Worm (Caenorhabditis elegans) whole organism, L1 larva: Measurements from ENCODE around the gene abch-1.

ENCODE experiments used
- C16A3.4 ChIP-seq: fragments of 150-350 bp; optimal IDR thresholded peaks from 2 replicates; lab custom pipeline; 2014; ENCODE audit warnings: missing biosample characterization, missing genetic modification characterization
- C34B4.2 ChIP-seq: sonication (generic microtip); optimal IDR thresholded peaks from 2 replicates; lab custom pipeline; 2017; ENCODE audit warnings: mild to moderate bottlenecking, missing genetic modification characterization, missing compliant biosample characterization
- aha-1 ChIP-seq: fragments of 150-350 bp; optimal IDR thresholded peaks from 2 replicates; lab custom pipeline; 2014; ENCODE audit warnings: missing biosample characterization, missing genetic modification characterization
- blmp-1 ChIP-seq: fragments of 150-350 bp; optimal IDR thresholded peaks from 2 replicates; lab custom pipeline; 2014; ENCODE audit warnings: missing biosample characterization, missing genetic modification characterization
- ceh-63 ChIP-seq: fragments of 200-800 bp; sonication (Bioruptor generic); optimal IDR thresholded peaks from 2 replicates; lab custom pipeline; 2018; ENCODE audit warnings: mild to moderate bottlenecking, missing genetic modification characterization, missing compliant biosample characterization
- ceh-82 ChIP-seq, 3 experiments: fragments of 150-350 bp in 1 of 3; sonication (generic microtip) in 2 of 3; optimal IDR thresholded peaks; 2 replicates each; lab custom pipeline; 2014 to 2017; ENCODE audit warnings: missing biosample characterization in 3 of 3, missing genetic modification characterization in 3 of 3
- dpl-1 ChIP-seq, 3 experiments: fragments of 150-350 bp in 2 of 3; sonication (generic microtip) in 1 of 3; optimal IDR thresholded peaks; 2 replicates each; lab custom pipeline; 2014 to 2017; ENCODE audit warnings: missing biosample characterization in 3 of 3, missing genetic modification characterization in 3 of 3, missing genetic modification reagents in 3 of 3
- dsc-1 ChIP-seq: sonication (generic microtip); optimal IDR thresholded peaks from 2 replicates; lab custom pipeline; 2016; ENCODE audit warnings: mild to moderate bottlenecking, missing genetic modification characterization, missing compliant biosample characterization
- efl-1 ChIP-seq, 4 experiments: fragments of 150-350 bp; optimal IDR thresholded peaks in 3 of 4; peaks in 1 of 4; 1 replicate in 1 of 4; 2 replicates in 3 of 4; lab custom pipeline; 2014; ENCODE audit warnings: missing biosample characterization in 2 of 4, missing genetic modification characterization in 2 of 4, missing genetic modification reagents in 2 of 4
- egl-13 ChIP-seq: sonication (generic microtip); optimal IDR thresholded peaks from 2 replicates; lab custom pipeline; 2016; ENCODE audit warnings: missing genotype, missing genetic modification reagents, missing genetic modification characterization, missing compliant biosample characterization
- elt-2 ChIP-seq: sonication (generic microtip); optimal IDR thresholded peaks from 2 replicates; lab custom pipeline; 2016; ENCODE audit warnings: missing genetic modification characterization, mild to moderate bottlenecking, inconsistent platforms, missing compliant biosample characterization, missing genetic modification reagents
- fkh-10 ChIP-seq: sonication (generic microtip); optimal IDR thresholded peaks from 2 replicates; lab custom pipeline; 2017; ENCODE audit warnings: missing biosample characterization, missing genetic modification reagents, missing genetic modification characterization
- lin-14 ChIP-seq: fragments of 200-800 bp; sonication (Bioruptor generic); optimal IDR thresholded peaks from 2 replicates; lab custom pipeline; 2018; ENCODE audit warnings: mild to moderate bottlenecking, missing genetic modification characterization, moderate library complexity, missing compliant biosample characterization
- lin-15B ChIP-seq: fragments of 150-350 bp; sonication (generic microtip); optimal IDR thresholded peaks from 3 replicates; lab custom pipeline; 2014; ENCODE audit warnings: missing biosample characterization, missing genetic modification characterization
- lin-35 ChIP-seq, 2 experiments: fragments of 150-350 bp; optimal IDR thresholded peaks; 2 replicates each; lab custom pipeline; 2014; ENCODE audit warnings: missing biosample characterization in 2 of 2, missing genetic modification characterization in 2 of 2, missing genetic modification reagents in 2 of 2
- lsy-2 ChIP-seq, 2 experiments: fragments of 150-350 bp; optimal IDR thresholded peaks; 2 replicates each; lab custom pipeline; 2014; ENCODE audit warnings: missing biosample characterization in 2 of 2, missing genetic modification characterization in 2 of 2
- mdl-1 ChIP-seq, 2 experiments: fragments of 150-350 bp; optimal IDR thresholded peaks; 2 replicates each; lab custom pipeline; 2014 to 2017; ENCODE audit warnings: missing biosample characterization in 2 of 2, missing genetic modification characterization in 2 of 2, inconsistent platforms in 1 of 2
- nhr-11 ChIP-seq: fragments of 150-350 bp; optimal IDR thresholded peaks from 2 replicates; lab custom pipeline; 2014; ENCODE audit warnings: missing biosample characterization, missing genetic modification characterization
- nhr-19 ChIP-seq: fragments of 200-800 bp; sonication (Bioruptor generic); conservative IDR thresholded peaks from 2 replicates; pipeline ENCODE4 v1.3.6; 2022; ENCODE audit warnings: missing genetic modification characterization, missing compliant biosample characterization
- nhr-20 ChIP-seq: sonication (generic microtip); optimal IDR thresholded peaks from 2 replicates; lab custom pipeline; 2016; ENCODE audit warnings: mild to moderate bottlenecking, missing genetic modification characterization, missing compliant biosample characterization
- nhr-28 ChIP-seq: fragments of 150-350 bp; optimal IDR thresholded peaks from 2 replicates; lab custom pipeline; 2014; ENCODE audit warnings: missing biosample characterization, missing genetic modification characterization
- nhr-47 ChIP-seq: sonication (generic microtip); optimal IDR thresholded peaks from 2 replicates; lab custom pipeline; 2016; ENCODE audit warnings: mild to moderate bottlenecking, missing genetic modification characterization, moderate library complexity, missing compliant biosample characterization
- nhr-71 ChIP-seq: sonication (generic microtip); optimal IDR thresholded peaks from 2 replicates; lab custom pipeline; 2016; ENCODE audit warnings: mild to moderate bottlenecking, missing genetic modification characterization, moderate library complexity, missing compliant biosample characterization
- nhr-76 ChIP-seq: sonication (generic microtip); optimal IDR thresholded peaks from 2 replicates; lab custom pipeline; 2017; ENCODE audit warnings: missing biosample characterization, missing genetic modification characterization
- nhr-77 ChIP-seq: fragments of 150-350 bp; optimal IDR thresholded peaks from 2 replicates; lab custom pipeline; 2014; ENCODE audit warnings: missing biosample characterization, missing genetic modification characterization
- nhr-84 ChIP-seq: sonication (generic microtip); optimal IDR thresholded peaks from 2 replicates; lab custom pipeline; 2017; ENCODE audit warnings: missing biosample characterization, missing genetic modification characterization
- pag-3 ChIP-seq: sonication (generic microtip); optimal IDR thresholded peaks from 2 replicates; lab custom pipeline; 2017; ENCODE audit warnings: missing genetic modification characterization, mild to moderate bottlenecking, missing compliant biosample characterization, antibody characterized with exemption, borderline replicate concordance; ENCODE audit not compliant: insufficient read depth
- pax-3 ChIP-seq: fragments of 200-800 bp; sonication (Bioruptor generic); optimal IDR thresholded peaks from 2 replicates; lab custom pipeline; 2018; ENCODE audit warnings: mild to moderate bottlenecking, missing genetic modification characterization, moderate library complexity, missing compliant biosample characterization
- pqm-1 ChIP-seq: sonication (generic microtip); optimal IDR thresholded peaks from 3 replicates; lab custom pipeline; 2017; ENCODE audit warnings: missing biosample characterization, missing genetic modification characterization
- rnt-1 ChIP-seq: sonication (generic microtip); optimal IDR thresholded peaks from 2 replicates; lab custom pipeline; 2016; ENCODE audit warnings: mild to moderate bottlenecking, missing genetic modification characterization, moderate library complexity, missing compliant biosample characterization
- snpc-4 ChIP-seq: fragments of 150-350 bp; optimal IDR thresholded peaks from 2 replicates; lab custom pipeline; 2014; ENCODE audit warnings: missing biosample characterization, missing genetic modification characterization
- sox-4 ChIP-seq: sonication (generic microtip); optimal IDR thresholded peaks from 2 replicates; lab custom pipeline; 2016; ENCODE audit warnings: missing genetic modification characterization, missing compliant biosample characterization
- sup-37 ChIP-seq: fragments of 200-800 bp; sonication (Bioruptor generic); optimal IDR thresholded peaks from 2 replicates; lab custom pipeline; 2018; ENCODE audit warnings: mild to moderate bottlenecking, missing genetic modification characterization, missing compliant biosample characterization
- vab-15 ChIP-seq: sonication (generic microtip); optimal IDR thresholded peaks from 2 replicates; lab custom pipeline; 2017; ENCODE audit warnings: missing genotype, mild to moderate bottlenecking, missing genetic modification characterization, missing compliant biosample characterization
- xbp-1 ChIP-seq: sonication (generic microtip); optimal IDR thresholded peaks from 2 replicates; lab custom pipeline; 2016; ENCODE audit warnings: missing genetic modification characterization, missing compliant biosample characterization
- zag-1 ChIP-seq: fragments of 150-350 bp; optimal IDR thresholded peaks from 2 replicates; lab custom pipeline; 2014; ENCODE audit warnings: missing biosample characterization, missing genetic modification characterization
- ztf-11 ChIP-seq, 2 experiments: sonication (generic microtip); optimal IDR thresholded peaks; 2 replicates each; lab custom pipeline; 2016 to 2017; ENCODE audit warnings: missing genetic modification characterization in 2 of 2, missing biosample characterization in 1 of 2, missing compliant biosample characterization in 1 of 2
- ztf-4 ChIP-seq: fragments of 150-350 bp; optimal IDR thresholded peaks from 2 replicates; lab custom pipeline; 2014; ENCODE audit warnings: missing biosample characterization, missing genetic modification characterization

abch-1 gene

ce11 chrII:6498609-6499008 lies 32.8 kb downstream of the abch-1 start:
- TF ChIP-seq aha-1 (tag; lab: Kevin White, UChicago): no peak
- peak; percentile 59 for TF ChIP-seq lin-14
- TF ChIP-seq efl-1 (optimal IDR thresholded peaks at IDR 0.05; lab: Kevin White, UChicago): no peak
- TF ChIP-seq efl-1 (GFP tag; optimal IDR thresholded peaks at IDR 0.05 in 1 of 2; lab: Kevin White, UChicago): no peak
- TF ChIP-seq fkh-10 (GFP tag; lab: Kevin White, UChicago): peak; percentile 44
- TF ChIP-seq lin-15B (tag; lab: Kevin White, UChicago): no peak

- TF ChIP-seq mdl-1 (tag; optimal IDR thresholded peaks at IDR 0.05; lab: Kevin White, UChicago) (no peak), lin-14 (peak; percentile 58), pax-3 (no peak), snpc-4 (tag; lab: Kevin White, UChicago) (no peak)
- TF ChIP-seq, all 84 proteins: peak for 1
Observed at ce11 chrII:6497137-6497536, 34.3 kb downstream of the abch-1 start.

ce11 chrII:6496496-6496895 lies 34.9 kb downstream of the abch-1 start:
- TF ChIP-seq lsy-2 (tag; optimal IDR thresholded peaks at IDR 0.05; lab: Kevin White, UChicago) (no peak), ceh-63 (GFP tag; lab: Kevin White, UChicago) (no peak), nhr-19 (GFP tag; lab: Robert Waterston, UW) (no peak), nhr-20 (tag; lab: Kevin White, UChicago) (no peak), C34B4.2 (tag; lab: Kevin White, UChicago) (no peak), mdl-1 (tag; optimal IDR thresholded peaks at IDR 0.05; lab: Kevin White, UChicago) (no peak), egl-13 (tag; lab: Kevin White, UChicago) (no peak)

- no peak for TF ChIP-seq nhr-11
- TF ChIP-seq ztf-4 (tag; lab: Kevin White, UChicago): peak; percentile 14
- TF ChIP-seq blmp-1 (tag; lab: Kevin White, UChicago): peak; percentile 2
Observed at ce11 chrII:6493709-6494326, 37.6 kb downstream of the abch-1 start.

ce11 chrII:6493139-6493538 lies 38.3 kb downstream of the abch-1 start:
- no peak for TF ChIP-seq elt-2 (tag; lab: Kevin White, UChicago)
- TF ChIP-seq ceh-63 (GFP tag; lab: Kevin White, UChicago): no peak
- no peak for TF ChIP-seq C34B4.2 (tag; lab: Kevin White, UChicago)
- TF ChIP-seq snpc-4 (tag; lab: Kevin White, UChicago): no peak
- no peak for TF ChIP-seq pax-3
- TF ChIP-seq lsy-2 (tag; optimal IDR thresholded peaks at IDR 0.05; lab: Kevin White, UChicago): no peak
- TF ChIP-seq nhr-76: no peak
- TF ChIP-seq lin-35 (GFP tag; optimal IDR thresholded peaks at IDR 0.05; lab: Kevin White, UChicago): no peak
- TF ChIP-seq nhr-28 (tag; lab: Kevin White, UChicago): no peak
- no peak for TF ChIP-seq nhr-11
- no peak for TF ChIP-seq zag-1
- TF ChIP-seq sup-37 (GFP tag; lab: Kevin White, UChicago): no peak
- TF ChIP-seq vab-15 (tag; lab: Kevin White, UChicago): no peak

- peak; percentile 58 for TF ChIP-seq rnt-1 (tag; lab: Kevin White, UChicago)
- peak; percentile 56 for TF ChIP-seq nhr-47
- TF ChIP-seq snpc-4 (tag; lab: Kevin White, UChicago): peak; percentile 80
- TF ChIP-seq vab-15 (tag; lab: Kevin White, UChicago): no peak
- peak in 1 of 2 experiments; percentile 56 for TF ChIP-seq lin-35 (GFP tag; optimal IDR thresholded peaks at IDR 0.05; lab: Kevin White, UChicago)
- peak; percentile 88 for TF ChIP-seq lin-14
- TF ChIP-seq fkh-10 (GFP tag; lab: Kevin White, UChicago): peak; percentile 50
- peak; percentile 18 for TF ChIP-seq dsc-1 (tag; lab: Kevin White, UChicago)
- peak in 2 of 3 experiments; percentile 56 to 81 for TF ChIP-seq ceh-82 (tag; optimal IDR thresholded peaks at IDR 0.05; lab: Kevin White, UChicago)
- peak; percentile 6 for TF ChIP-seq xbp-1 (tag; lab: Kevin White, UChicago)
- peak; percentile 26 for TF ChIP-seq egl-13 (tag; lab: Kevin White, UChicago)
- peak in 2 of 3 experiments; percentile 4 to 50 for TF ChIP-seq dpl-1 (GFP tag; optimal IDR thresholded peaks at IDR 0.05; lab: Kevin White, UChicago)
- peak; percentile 46 to 71 for TF ChIP-seq lsy-2 (tag; optimal IDR thresholded peaks at IDR 0.05; lab: Kevin White, UChicago)
- TF ChIP-seq nhr-84 (tag; lab: Kevin White, UChicago): no peak
- peak; percentile 12 for TF ChIP-seq C16A3.4 (tag; lab: Kevin White, UChicago)
- TF ChIP-seq nhr-77 (tag; lab: Kevin White, UChicago): peak; percentile 54
- no peak for TF ChIP-seq pag-3 (tag; lab: Kevin White, UChicago)
- TF ChIP-seq pqm-1 (tag; lab: Kevin White, UChicago): no peak
- no peak for TF ChIP-seq sox-4 (tag; lab: Kevin White, UChicago)
- peak in 1 of 2 experiments; percentile 54 for TF ChIP-seq ztf-11 (tag; optimal IDR thresholded peaks at IDR 0.05; lab: Kevin White, UChicago)
- peak; percentile 55 for TF ChIP-seq nhr-71 (tag; lab: Kevin White, UChicago)
- TF ChIP-seq nhr-11: no peak
Observed at ce11 chrII:6491817-6492452, 39.5 kb downstream of the abch-1 start, which contains the start of the genes T28D9.11 and T28D9.1. Gene T28D9.11, minus strand, starts transcription at chrII:6491993. Gene T28D9.1, plus strand, starts transcription at chrII:6492402.
